Fruit fly (Drosophila melanogaster) whole organism, embryonic: ENCODE measurements around the gene rb.

Source experiments
- Adf1 ChIP-seq: fragments of 200-800 bp; sonication (Bioruptor generic); IDR thresholded peaks from 2 replicates; pipeline ENCODE4 v1.3.6; 2022; ENCODE audit warnings: missing biosample characterization, missing genetic modification characterization
- BEAF-32 ChIP-seq: fragments of 200-800 bp; sonication (Bioruptor generic); optimal IDR thresholded peaks from 3 replicates; lab custom pipeline; 2017; ENCODE audit warnings: missing biosample characterization, missing genetic modification characterization, mild to moderate bottlenecking, moderate library complexity, missing genetic modification reagents
- CG10209 ChIP-seq: fragments of 200-800 bp; sonication (Bioruptor generic); optimal IDR thresholded peaks from 3 replicates; lab custom pipeline; 2017; ENCODE audit warnings: missing biosample characterization, mild to moderate bottlenecking, missing genetic modification characterization, missing genetic modification reagents
- CG10654 ChIP-seq: fragments of 200-800 bp; sonication (Bioruptor generic); optimal IDR thresholded peaks from 2 replicates; lab custom pipeline; 2016; ENCODE audit warnings: missing biosample characterization, missing genetic modification characterization
- CG10979 ChIP-seq: fragments of 200-800 bp; sonication (Bioruptor generic); optimal IDR thresholded peaks from 2 replicates; lab custom pipeline; 2018; ENCODE audit warnings: missing biosample characterization, mild to moderate bottlenecking, missing genetic modification characterization, moderate library complexity
- CG11504 ChIP-seq: fragments of 200-800 bp; sonication (Bioruptor generic); optimal IDR thresholded peaks from 3 replicates; lab custom pipeline; 2019; ENCODE audit warnings: missing biosample characterization, mild to moderate bottlenecking, missing genetic modification characterization, moderate library complexity
- CG11723 ChIP-seq: fragments of 200-800 bp; sonication (Bioruptor generic); optimal IDR thresholded peaks from 2 replicates; lab custom pipeline; 2017; ENCODE audit warnings: missing biosample characterization, mild to moderate bottlenecking, missing genetic modification characterization
- CG12769 ChIP-seq: fragments of 200-800 bp; sonication (Bioruptor generic); optimal IDR thresholded peaks from 2 replicates; lab custom pipeline; 2019; ENCODE audit warnings: missing biosample characterization, mild to moderate bottlenecking, missing genetic modification characterization, moderate library complexity
- CG17328 ChIP-seq: fragments of 200-800 bp; sonication (Bioruptor generic); IDR thresholded peaks from 2 replicates; pipeline ENCODE4 v1.3.6; 2022; ENCODE audit warnings: missing biosample characterization, missing genetic modification characterization
- CG17359 ChIP-seq: fragments of 200-800 bp; sonication (Bioruptor generic); optimal IDR thresholded peaks from 3 replicates; lab custom pipeline; 2018; ENCODE audit warnings: missing biosample characterization, mild to moderate bottlenecking, missing genetic modification characterization, moderate library complexity
- CG17385 ChIP-seq: fragments of 200-800 bp; sonication (Bioruptor generic); optimal IDR thresholded peaks from 3 replicates; lab custom pipeline; 2018; ENCODE audit warnings: missing biosample characterization, mild to moderate bottlenecking, missing genetic modification characterization
- CG17802 ChIP-seq: fragments of 200-800 bp; sonication (Bioruptor generic); optimal IDR thresholded peaks from 2 replicates; lab custom pipeline; 2018; ENCODE audit warnings: missing biosample characterization, mild to moderate bottlenecking, missing genetic modification characterization, moderate library complexity
- CG18011 ChIP-seq: fragments of 200-800 bp; sonication (Bioruptor generic); optimal IDR thresholded peaks from 2 replicates; lab custom pipeline; 2017; ENCODE audit warnings: missing biosample characterization, missing genetic modification characterization, mild to moderate bottlenecking, moderate library complexity, missing genotype
- CG18764 ChIP-seq: fragments of 200-800 bp; sonication (Bioruptor generic); optimal IDR thresholded peaks from 3 replicates; lab custom pipeline; 2016; ENCODE audit warnings: missing biosample characterization, missing genetic modification characterization
- CG2889 ChIP-seq: fragments of 200-800 bp; sonication (Bioruptor generic); IDR thresholded peaks from 3 replicates; pipeline ENCODE4 v1.3.6; 2022; ENCODE audit warnings: missing biosample characterization, missing genetic modification characterization
- CG30431 ChIP-seq: fragments of 200-800 bp; sonication (Bioruptor generic); optimal IDR thresholded peaks from 2 replicates; lab custom pipeline; 2017; ENCODE audit warnings: missing biosample characterization, missing genetic modification characterization
- CG4730 ChIP-seq: fragments of 200-800 bp; sonication (Bioruptor generic); IDR thresholded peaks from 2 replicates; pipeline ENCODE4 v1.3.6; 2022; ENCODE audit warnings: missing biosample characterization, missing genetic modification characterization
- CG7556 ChIP-seq: fragments of 200-800 bp; sonication (Bioruptor generic); optimal IDR thresholded peaks from 2 replicates; lab custom pipeline; 2017; ENCODE audit warnings: missing biosample characterization, mild to moderate bottlenecking, missing genetic modification characterization
- CG8388 ChIP-seq: fragments of 200-800 bp; sonication (Bioruptor generic); optimal IDR thresholded peaks from 2 replicates; lab custom pipeline; 2019; ENCODE audit warnings: missing biosample characterization, mild to moderate bottlenecking, missing genetic modification characterization, moderate library complexity
- CG9437 ChIP-seq: fragments of 200-800 bp; sonication (Bioruptor generic); optimal IDR thresholded peaks from 2 replicates; lab custom pipeline; 2018; ENCODE audit warnings: missing biosample characterization, mild to moderate bottlenecking, missing genetic modification characterization
- CG9609 ChIP-seq: fragments of 200-800 bp; sonication (Bioruptor generic); optimal IDR thresholded peaks from 3 replicates; lab custom pipeline; 2016; ENCODE audit warnings: missing biosample characterization, missing genetic modification characterization
- CoRest ChIP-seq: fragments of 200-800 bp; sonication (Bioruptor generic); optimal IDR thresholded peaks from 3 replicates; lab custom pipeline; 2018; ENCODE audit warnings: missing biosample characterization, mild to moderate bottlenecking, missing genetic modification characterization, moderate library complexity
- Dip3 ChIP-seq: fragments of 200-800 bp; sonication (Bioruptor generic); optimal IDR thresholded peaks from 3 replicates; lab custom pipeline; 2016; ENCODE audit warnings: missing biosample characterization, missing genetic modification characterization
- E2f1 ChIP-seq: fragments of 200-800 bp; sonication (Bioruptor generic); IDR thresholded peaks from 2 replicates; pipeline ENCODE4 v1.3.6; 2022; ENCODE audit warnings: missing biosample characterization, missing genetic modification characterization
- Gsc ChIP-seq: fragments of 200-800 bp; sonication (Bioruptor generic); IDR thresholded peaks from 2 replicates; pipeline ENCODE4 v1.3.6; 2022; ENCODE audit warnings: missing biosample characterization, missing genetic modification characterization
- Ptx1 ChIP-seq: fragments of 200-800 bp; sonication (Bioruptor generic); IDR thresholded peaks from 2 replicates; pipeline ENCODE4 v1.3.6; 2022; ENCODE audit warnings: missing biosample characterization, missing genetic modification characterization
- Trl ChIP-seq, 3 experiments: fragments of >200 bp in 2 of 3; fragments of 200-800 bp in 1 of 3; sonication (Bioruptor generic) in 1 of 3; optimal IDR thresholded peaks; 2 replicates in 1 of 3; 3 replicates in 2 of 3; lab custom pipeline; 2016 to 2017; ENCODE audit warnings: missing biosample characterization in 1 of 3, missing genetic modification characterization in 1 of 3
- abd-A ChIP-seq: fragments of 200-800 bp; sonication (Bioruptor generic); optimal IDR thresholded peaks from 3 replicates; lab custom pipeline; 2019; ENCODE audit warnings: missing biosample characterization, mild to moderate bottlenecking, missing genetic modification characterization, moderate library complexity
- ac ChIP-seq: fragments of 200-800 bp; sonication (Bioruptor generic); optimal IDR thresholded peaks from 3 replicates; lab custom pipeline; 2017; ENCODE audit warnings: missing biosample characterization, mild to moderate bottlenecking, missing genetic modification characterization
- ara ChIP-seq: fragments of 200-800 bp; sonication (Bioruptor generic); IDR thresholded peaks from 2 replicates; pipeline ENCODE4 v1.3.6; 2022; ENCODE audit warnings: missing biosample characterization, missing genetic modification characterization
- chn ChIP-seq: fragments of 200-800 bp; sonication (Bioruptor generic); optimal IDR thresholded peaks from 2 replicates; lab custom pipeline; 2016; ENCODE audit warnings: missing biosample characterization, missing genetic modification characterization
- ci ChIP-seq: fragments of 200-800 bp; sonication (Bioruptor generic); IDR thresholded peaks from 3 replicates; pipeline ENCODE4 v1.3.6; 2022; ENCODE audit warnings: missing biosample characterization, missing genetic modification characterization
- gt ChIP-seq: fragments of 200-800 bp; sonication (Bioruptor generic); IDR thresholded peaks from 2 replicates; pipeline ENCODE4 v1.3.6; 2022; ENCODE audit warnings: missing biosample characterization, missing genetic modification characterization
- lilli ChIP-seq: fragments of 200-800 bp; sonication (Bioruptor generic); optimal IDR thresholded peaks from 3 replicates; lab custom pipeline; 2016; ENCODE audit warnings: missing biosample characterization, missing genetic modification characterization
- lola ChIP-seq, 3 experiments: fragments of >200 bp in 2 of 3; fragments of 200-800 bp in 1 of 3; sonication (Bioruptor generic) in 1 of 3; optimal IDR thresholded peaks; 2 replicates each; lab custom pipeline; 2017 to 2019; ENCODE audit warnings: missing biosample characterization in 3 of 3, missing genetic modification characterization in 3 of 3, mild to moderate bottlenecking in 1 of 3, moderate library complexity in 1 of 3
- mam ChIP-seq: fragments of 200-800 bp; sonication (Bioruptor generic); optimal IDR thresholded peaks from 3 replicates; lab custom pipeline; 2016; ENCODE audit warnings: missing biosample characterization, missing genetic modification characterization
- mld ChIP-seq: fragments of 200-800 bp; sonication (Bioruptor generic); IDR thresholded peaks from 3 replicates; pipeline ENCODE4 v1.3.6; 2022; ENCODE audit warnings: missing biosample characterization, missing genetic modification characterization; ENCODE audit not compliant: partially characterized antibody
- nau ChIP-seq: fragments of 200-800 bp; sonication (Bioruptor generic); optimal IDR thresholded peaks from 3 replicates; lab custom pipeline; 2017; ENCODE audit warnings: missing biosample characterization, mild to moderate bottlenecking, missing genetic modification characterization, missing genetic modification reagents
- onecut ChIP-seq: fragments of 200-800 bp; sonication (Bioruptor generic); IDR thresholded peaks from 2 replicates; pipeline ENCODE4 v1.3.6; 2022; ENCODE audit warnings: missing biosample characterization, missing genetic modification characterization
- pfk ChIP-seq: fragments of 200-800 bp; sonication (Bioruptor generic); optimal IDR thresholded peaks from 2 replicates; lab custom pipeline; 2018; ENCODE audit warnings: missing biosample characterization, mild to moderate bottlenecking, missing genetic modification characterization, moderate library complexity
- salm ChIP-seq: fragments of 200-800 bp; sonication (Bioruptor generic); optimal IDR thresholded peaks from 2 replicates; lab custom pipeline; 2018; ENCODE audit warnings: missing biosample characterization, mild to moderate bottlenecking, missing genetic modification characterization
- sqz ChIP-seq: fragments of 200-800 bp; sonication (Bioruptor generic); optimal IDR thresholded peaks from 3 replicates; lab custom pipeline; 2018; ENCODE audit warnings: missing biosample characterization, mild to moderate bottlenecking, missing genetic modification characterization
- tgo ChIP-seq: fragments of 200-800 bp; sonication (Bioruptor generic); IDR thresholded peaks from 3 replicates; pipeline ENCODE4 v1.3.6; 2022; ENCODE audit warnings: missing biosample characterization, missing genetic modification characterization
- trh ChIP-seq: fragments of 200-800 bp; sonication (Bioruptor generic); optimal IDR thresholded peaks from 2 replicates; lab custom pipeline; 2016; ENCODE audit warnings: missing biosample characterization, missing genetic modification characterization
- unc-4 ChIP-seq: fragments of 200-800 bp; sonication (Bioruptor generic); IDR thresholded peaks from 2 replicates; pipeline ENCODE4 v1.3.6; 2022; ENCODE audit warnings: missing biosample characterization, missing genetic modification characterization; ENCODE audit not compliant: partially characterized antibody
- zen2 ChIP-seq: fragments of 200-800 bp; sonication (Bioruptor generic); IDR thresholded peaks from 3 replicates; pipeline ENCODE4 v1.3.6; 2022; ENCODE audit warnings: missing biosample characterization, missing genetic modification characterization; ENCODE audit not compliant: partially characterized antibody
- zf30C ChIP-seq: fragments of 200-800 bp; sonication (Bioruptor generic); optimal IDR thresholded peaks from 3 replicates; lab custom pipeline; 2018; ENCODE audit warnings: missing biosample characterization, mild to moderate bottlenecking, missing genetic modification characterization
- zfh1 ChIP-seq: fragments of 200-800 bp; sonication (Bioruptor generic); IDR thresholded peaks from 3 replicates; pipeline ENCODE4 v1.3.6; 2022; ENCODE audit warnings: missing biosample characterization, missing genetic modification characterization

Gene rb

dm6 chrX:4507121-4507520 is 33.3 kb downstream of the rb start (continued):
- no peak for TF ChIP-seq Adf1 (GFP tag; lab: Robert Waterston, UW)
- no peak for TF ChIP-seq CG18764 (GFP tag; lab: Kevin White, UChicago)
- peak; percentile 36 for TF ChIP-seq CG30431 (GFP tag; lab: Kevin White, UChicago)

dm6 chrX:4505318-4505717 is 35.1 kb downstream of the rb start:
- TF ChIP-seq onecut (GFP tag; lab: Robert Waterston, UW) (no peak), ara (GFP tag; lab: Robert Waterston, UW) (0 out of 2 replicates have a peak, but pooled peaks have one; percentile 37), Trl (optimal IDR thresholded peaks at IDR 0.05; lab: Kevin White, UChicago) (no peak), Trl (GFP tag; optimal IDR thresholded peaks at IDR 0.05; lab: Kevin White, UChicago) (no peak), ac (GFP tag; lab: Kevin White, UChicago) (no peak), Gsc (GFP tag; lab: Robert Waterston, UW) (no peak), zfh1 (GFP tag; lab: Robert Waterston, UW) (peak; percentile 47; the same call in 1 of the 3 replicates), BEAF-32 (no peak), CG7556 (GFP tag; lab: Kevin White, UChicago) (peak; percentile 44), gt (no peak), abd-A (no peak), zf30C (GFP tag; lab: Kevin White, UChicago) (peak; percentile 16), CG30431 (GFP tag; lab: Kevin White, UChicago) (peak; percentile 6), tgo (GFP tag; lab: Robert Waterston, UW) (no peak), zen2 (GFP tag; lab: Robert Waterston, UW) (no peak), CG11504 (tag; lab: Kevin White, UChicago) (peak; percentile 46), pfk (GFP tag; lab: Kevin White, UChicago) (no peak), ci (0 out of 3 replicates have a peak, but pooled peaks have one; percentile 33), CG10209 (GFP tag; lab: Kevin White, UChicago) (peak; percentile 11), CG4730 (0 out of 2 replicates have a peak, but pooled peaks have one; percentile 9), unc-4 (no peak), CG9609 (GFP tag; lab: Kevin White, UChicago) (no peak), CG12769 (tag; lab: Kevin White, UChicago) (no peak), lola (GFP tag; optimal IDR thresholded peaks at IDR 0.05; lab: Kevin White, UChicago) (peak in 1 of 3 experiments; percentile 23), mld (GFP tag; lab: Robert Waterston, UW) (no peak), E2f1 (GFP tag; lab: Robert Waterston, UW) (no peak), Dip3 (GFP tag; lab: Kevin White, UChicago) (no peak), lilli (GFP tag; lab: Kevin White, UChicago) (peak; percentile 39), CG9437 (GFP tag; lab: Kevin White, UChicago) (no peak), salm (tag; lab: Kevin White, UChicago) (no peak), CG8388 (GFP tag; lab: Kevin White, UChicago) (peak; percentile 37), CG17328 (peak; percentile 43; the same call in 1 of the 2 replicates), CG10654 (no peak), CG18011 (GFP tag; lab: Kevin White, UChicago) (no peak), sqz (GFP tag; lab: Kevin White, UChicago) (no peak), mam (GFP tag; lab: Kevin White, UChicago) (no peak), CG11723 (GFP tag; lab: Kevin White, UChicago) (no peak), CG17385 (GFP tag; lab: Kevin White, UChicago) (peak; percentile 11), CG10979 (peak; percentile 36), CoRest (tag; lab: Kevin White, UChicago) (peak; percentile 23), CG2889 (GFP tag; lab: Robert Waterston, UW) (no peak), nau (no peak), chn (no peak), Ptx1 (0 out of 2 replicates have a peak, but pooled peaks have one; percentile 17), CG17359 (tag; lab: Kevin White, UChicago) (peak; percentile 6), CG17802 (tag; lab: Kevin White, UChicago) (no peak), trh (no peak)
